Fruit fly (Drosophila melanogaster): ENCODE results near the gene alphaTub85E.

Gene alphaTub85E

dm6 chr3R:9747900-9748663 lies 15.0 kb upstream of the alphaTub85E start:
- TF ChIP-seq CG6683 (GFP tag; optimal IDR thresholded peaks at IDR 0.05) (no peak), tin (GFP tag; optimal IDR thresholded peaks at IDR 0.05) (no peak), pzg (GFP tag; optimal IDR thresholded peaks at IDR 0.05) (peak; percentile 50), usp (GFP tag; optimal IDR thresholded peaks at IDR 0.05) (no peak), MBD-R2 (GFP tag; IDR thresholded peaks at IDR 0.05) (peak; percentile 15; the same call in 1 of the 2 replicates), CG2875 (GFP tag; optimal IDR thresholded peaks at IDR 0.05) (no peak), nom (GFP tag; optimal IDR thresholded peaks at IDR 0.05) (no peak), Usf (GFP tag; optimal IDR thresholded peaks at IDR 0.05) (no peak), lbe (GFP tag; optimal IDR thresholded peaks at IDR 0.05) (no peak), wek (GFP tag; optimal IDR thresholded peaks at IDR 0.05) (no peak), Dp (GFP tag; optimal IDR thresholded peaks at IDR 0.05) (peak; percentile 75), Myb (GFP tag; optimal IDR thresholded peaks at IDR 0.05) (peak; percentile 15), zen2 (GFP tag; IDR thresholded peaks at IDR 0.05; ENCODE audit: partially characterized antibody) (no peak), gro (GFP tag; optimal IDR thresholded peaks at IDR 0.05) (no peak), caup (GFP tag; optimal IDR thresholded peaks at IDR 0.05; ENCODE audit: severe bottlenecking) (no peak), Lim3 (GFP tag; IDR thresholded peaks at IDR 0.05) (no peak), Bgb (GFP tag; IDR thresholded peaks at IDR 0.05; ENCODE audit: partially characterized antibody) (no peak), CG8478 (optimal IDR thresholded peaks at IDR 0.05) (no peak), CG11085 (GFP tag; IDR thresholded peaks at IDR 0.05) (no peak), CG12155 (GFP tag; optimal IDR thresholded peaks at IDR 0.05) (no peak), Elba2 (GFP tag; optimal IDR thresholded peaks at IDR 0.05) (no peak), Hand (GFP tag; optimal IDR thresholded peaks at IDR 0.05) (no peak), CG8290 (GFP tag; optimal IDR thresholded peaks at IDR 0.05) (no peak), CG8290 (tag; optimal IDR thresholded peaks at IDR 0.05) (no peak), CG4617 (GFP tag; optimal IDR thresholded peaks at IDR 0.05; ENCODE audit: borderline replicate concordance) (peak; percentile 70), Dip3 (GFP tag; optimal IDR thresholded peaks at IDR 0.05) (no peak), CG12391 (tag; optimal IDR thresholded peaks at IDR 0.05) (no peak), CG14667 (GFP tag; IDR thresholded peaks at IDR 0.05) (no peak), Hr78 (GFP tag; optimal IDR thresholded peaks at IDR 0.05) (no peak), CG9797 (GFP tag; optimal IDR thresholded peaks at IDR 0.05) (peak; percentile 42), E2f2 (GFP tag; IDR thresholded peaks at IDR 0.05) (peak; percentile 80), Aef1 (GFP tag; IDR thresholded peaks at IDR 0.05) (no peak), Hr39 (optimal IDR thresholded peaks at IDR 0.05) (no peak), CG10267 (tag; optimal IDR thresholded peaks at IDR 0.05) (no peak), bigmax (GFP tag; optimal IDR thresholded peaks at IDR 0.05) (peak; percentile 90), CG31388 (GFP tag; optimal IDR thresholded peaks at IDR 0.05) (no peak), CG17359 (tag; optimal IDR thresholded peaks at IDR 0.05) (no peak), slp2 (GFP tag; optimal IDR thresholded peaks at IDR 0.05) (no peak), CG15479 (GFP tag; optimal IDR thresholded peaks at IDR 0.05) (no peak), MESR4 (GFP tag; optimal IDR thresholded peaks at IDR 0.05) (peak; percentile 60), bowl (GFP tag; IDR thresholded peaks at IDR 0.05) (no peak), CG14441 (GFP tag; IDR thresholded peaks at IDR 0.05) (no peak), ato (GFP tag; IDR thresholded peaks at IDR 0.05; ENCODE audit: partially characterized antibody) (no peak), Doc3 (GFP tag; IDR thresholded peaks at IDR 0.05; ENCODE audit: partially characterized antibody) (no peak), Med (GFP tag) (no peak), gfzf (GFP tag; optimal IDR thresholded peaks at IDR 0.05) (peak; percentile 85), CG18011 (GFP tag; optimal IDR thresholded peaks at IDR 0.05) (no peak), da (GFP tag; optimal IDR thresholded peaks at IDR 0.05) (no peak), tio (GFP tag; optimal IDR thresholded peaks at IDR 0.05) (no peak), CG2129 (GFP tag; IDR thresholded peaks at IDR 0.05; ENCODE audit: partially characterized antibody) (no peak)

Measured in whole organism, embryonic.